Worm (Caenorhabditis elegans) whole organism, early embryonic: ENCODE measurements around the gene chd-3.

Experiments
- B0310.2 ChIP-seq: sonication (generic microtip); optimal IDR thresholded peaks from 2 replicates; lab custom pipeline; 2016; ENCODE audit warnings: mild to moderate bottlenecking, missing genetic modification characterization, missing compliant biosample characterization
- F13C5.2 ChIP-seq: sonication (generic microtip); optimal IDR thresholded peaks from 2 replicates; lab custom pipeline; 2017; ENCODE audit warnings: mild to moderate bottlenecking, missing genetic modification characterization, inconsistent platforms, missing compliant biosample characterization
- aly-1 ChIP-seq: sonication (generic microtip); optimal IDR thresholded peaks from 2 replicates; lab custom pipeline; 2016; ENCODE audit warnings: missing genetic modification characterization, missing compliant biosample characterization
- ama-1 ChIP-seq: fragments of 150-350 bp; optimal IDR thresholded peaks from 2 replicates; lab custom pipeline; 2014
- ceh-13 ChIP-seq: fragments of 200-800 bp; sonication (Bioruptor generic); optimal IDR thresholded peaks from 2 replicates; lab custom pipeline; 2018; ENCODE audit warnings: mild to moderate bottlenecking, missing genetic modification characterization, missing compliant biosample characterization
- ceh-36 ChIP-seq: sonication (generic microtip); optimal IDR thresholded peaks from 2 replicates; lab custom pipeline; 2016; ENCODE audit warnings: missing genetic modification characterization, inconsistent platforms, missing compliant biosample characterization
- ets-7 ChIP-seq: sonication (generic microtip); optimal IDR thresholded peaks from 2 replicates; lab custom pipeline; 2016; ENCODE audit warnings: missing genotype, missing genetic modification characterization, missing compliant biosample characterization
- flt-1 ChIP-seq: fragments of 200-800 bp; sonication (Bioruptor generic); IDR thresholded peaks from 2 replicates; pipeline ENCODE4 v1.3.6; 2022; ENCODE audit warnings: missing genetic modification characterization, missing compliant biosample characterization
- hmbx-1 ChIP-seq: sonication (generic microtip); optimal IDR thresholded peaks from 2 replicates; lab custom pipeline; 2016; ENCODE audit warnings: mild to moderate bottlenecking, missing genetic modification characterization, missing compliant biosample characterization
- hmg-4 ChIP-seq: fragments of 200-800 bp; sonication (Bioruptor generic); optimal IDR thresholded peaks from 2 replicates; lab custom pipeline; 2018; ENCODE audit warnings: mild to moderate bottlenecking, missing genetic modification characterization, missing compliant biosample characterization
- hnd-1 ChIP-seq: sonication (generic microtip); optimal IDR thresholded peaks from 2 replicates; lab custom pipeline; 2016; ENCODE audit warnings: missing genetic modification characterization, missing compliant biosample characterization
- pes-1 ChIP-seq: fragments of 200-800 bp; sonication (Bioruptor generic); IDR thresholded peaks from 2 replicates; pipeline ENCODE4 v1.3.6; 2022; ENCODE audit warnings: missing genetic modification reagents, missing genetic modification characterization, missing compliant biosample characterization
- scrt-1 ChIP-seq: fragments of 200-800 bp; sonication (Bioruptor generic); IDR thresholded peaks from 2 replicates; pipeline ENCODE4 v1.3.6; 2022; ENCODE audit warnings: missing genetic modification characterization, missing compliant biosample characterization
- sea-1 ChIP-seq: fragments of 200-800 bp; sonication (Bioruptor generic); conservative IDR thresholded peaks from 2 replicates; pipeline ENCODE4 v1.3.6; 2022; ENCODE audit warnings: missing genetic modification characterization, missing compliant biosample characterization
- tbx-11 ChIP-seq: fragments of 200-800 bp; sonication (Bioruptor generic); IDR thresholded peaks from 2 replicates; pipeline ENCODE4 v1.3.6; 2022; ENCODE audit warnings: missing genetic modification characterization, missing compliant biosample characterization
- tbx-37 ChIP-seq: fragments of 200-800 bp; sonication (Bioruptor generic); conservative IDR thresholded peaks from 2 replicates; pipeline ENCODE4 v1.3.6; 2022; ENCODE audit warnings: missing genetic modification reagents, missing genetic modification characterization, missing compliant biosample characterization
- tra-4 ChIP-seq: sonication (generic microtip); optimal IDR thresholded peaks from 2 replicates; lab custom pipeline; 2017; ENCODE audit warnings: missing genetic modification characterization, missing compliant biosample characterization

chd-3 gene

ce11 chrX:12846043-12846442, 6.4 kb downstream of the chd-3 start, which contains the start of gene C52G5.3:
Gene C52G5.3, minus strand, starts transcription at chrX:12846143.
- no peak for TF ChIP-seq ceh-36 (tag; lab: Kevin White, UChicago)
- TF ChIP-seq tbx-11 (GFP tag; lab: Robert Waterston, UW): no peak
- TF ChIP-seq hmg-4 (GFP tag; lab: Kevin White, UChicago): no peak
- no peak for TF ChIP-seq sea-1 (GFP tag; lab: Robert Waterston, UW)
- no peak for TF ChIP-seq tbx-37 (GFP tag; lab: Robert Waterston, UW)
- peak; percentile 49 for TF ChIP-seq ama-1 (lab: Kevin White, UChicago)

DNA sequence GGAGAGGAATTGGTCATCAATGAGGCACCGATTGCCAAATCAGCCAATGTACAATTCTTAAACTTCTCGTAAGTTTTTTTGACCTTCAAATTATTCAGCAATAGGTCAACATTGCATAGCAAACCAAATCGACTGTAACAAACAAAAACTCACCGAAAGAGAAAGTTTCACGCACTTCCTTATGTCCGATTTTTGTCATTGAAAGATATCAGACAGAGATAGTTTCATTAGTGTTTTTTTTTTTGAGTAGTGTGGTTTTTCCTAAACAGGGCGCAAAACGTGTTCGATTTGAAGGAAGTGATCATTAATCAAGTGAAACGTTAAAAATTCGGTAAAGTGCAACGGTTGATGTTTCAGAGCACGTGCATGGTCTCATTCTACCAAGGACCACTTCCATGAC, 8.2 kb downstream of the chd-3 start:
- TF ChIP-seq ceh-13 (GFP tag; lab: Kevin White, UChicago) (no peak), tra-4 (tag; lab: Kevin White, UChicago) (no peak), ama-1 (lab: Kevin White, UChicago) (no peak), B0310.2 (no peak), flt-1 (GFP tag; lab: Robert Waterston, UW) (no peak), F13C5.2 (tag; lab: Kevin White, UChicago) (no peak), hmg-4 (GFP tag; lab: Kevin White, UChicago) (no peak), sea-1 (GFP tag; lab: Robert Waterston, UW) (no peak), tbx-37 (GFP tag; lab: Robert Waterston, UW) (no peak), tbx-11 (GFP tag; lab: Robert Waterston, UW) (no peak), scrt-1 (GFP tag; lab: Robert Waterston, UW) (no peak), ceh-36 (tag; lab: Kevin White, UChicago) (no peak), aly-1 (no peak), hnd-1 (no peak), pes-1 (GFP tag; lab: Robert Waterston, UW) (no peak), hmbx-1 (tag; lab: Kevin White, UChicago) (no peak)

DNA sequence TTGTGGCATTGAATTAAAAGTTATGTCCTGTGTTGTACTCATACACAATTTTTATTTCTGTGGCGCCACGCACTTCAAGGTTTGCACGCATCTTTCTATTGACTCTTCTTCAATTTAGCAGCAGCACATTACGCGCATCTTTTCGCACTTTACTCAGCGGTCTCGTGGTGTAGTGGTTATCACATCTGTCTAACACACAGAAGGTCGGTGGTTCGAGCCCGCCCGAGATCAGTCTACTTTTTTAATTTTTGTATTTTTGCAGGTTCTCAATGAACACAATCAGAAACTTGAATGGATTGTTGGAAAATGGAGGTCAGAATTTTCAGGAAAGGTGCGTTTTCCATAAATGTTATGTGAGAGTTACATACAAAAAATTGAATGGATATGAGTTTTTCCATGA, 8.9 kb downstream of the chd-3 start:
- peak; percentile 46 for TF ChIP-seq ceh-36 (tag; lab: Kevin White, UChicago)
- TF ChIP-seq F13C5.2 (tag; lab: Kevin White, UChicago): peak; percentile 1
- no peak for TF ChIP-seq aly-1
- no peak for TF ChIP-seq ets-7 (tag; lab: Kevin White, UChicago)
- TF ChIP-seq pes-1 (GFP tag; lab: Robert Waterston, UW): peak; percentile 86
- peak; percentile 54 for TF ChIP-seq hmg-4 (GFP tag; lab: Kevin White, UChicago)
- peak; percentile 61 for TF ChIP-seq scrt-1 (GFP tag; lab: Robert Waterston, UW)
- TF ChIP-seq tra-4 (tag; lab: Kevin White, UChicago): no peak
- no peak for TF ChIP-seq B0310.2
- TF ChIP-seq ceh-13 (GFP tag; lab: Kevin White, UChicago): peak; percentile 53
- TF ChIP-seq tbx-11 (GFP tag; lab: Robert Waterston, UW): peak; percentile 63; the same call in 1 of the 2 replicates
- peak; percentile 1 for TF ChIP-seq hmbx-1 (tag; lab: Kevin White, UChicago)
- TF ChIP-seq ama-1 (lab: Kevin White, UChicago): no peak
- peak; percentile 70; the same call in 1 of the 2 replicates for TF ChIP-seq sea-1 (GFP tag; lab: Robert Waterston, UW)
- TF ChIP-seq flt-1 (GFP tag; lab: Robert Waterston, UW): peak; percentile 78
- TF ChIP-seq hnd-1: no peak
- TF ChIP-seq tbx-37 (GFP tag; lab: Robert Waterston, UW): peak; percentile 55

- TF ChIP-seq pes-1 (GFP tag; lab: Robert Waterston, UW): no peak
- no peak for TF ChIP-seq F13C5.2 (tag; lab: Kevin White, UChicago)
- TF ChIP-seq ceh-36 (tag; lab: Kevin White, UChicago): no peak
These were observed 9.4 kb downstream of the chd-3 start, which contains the start of gene C52G5.2 for ce11 chrX:12843011-12843410. Gene C52G5.2, plus strand, starts transcription at chrX:12843311.

DNA sequence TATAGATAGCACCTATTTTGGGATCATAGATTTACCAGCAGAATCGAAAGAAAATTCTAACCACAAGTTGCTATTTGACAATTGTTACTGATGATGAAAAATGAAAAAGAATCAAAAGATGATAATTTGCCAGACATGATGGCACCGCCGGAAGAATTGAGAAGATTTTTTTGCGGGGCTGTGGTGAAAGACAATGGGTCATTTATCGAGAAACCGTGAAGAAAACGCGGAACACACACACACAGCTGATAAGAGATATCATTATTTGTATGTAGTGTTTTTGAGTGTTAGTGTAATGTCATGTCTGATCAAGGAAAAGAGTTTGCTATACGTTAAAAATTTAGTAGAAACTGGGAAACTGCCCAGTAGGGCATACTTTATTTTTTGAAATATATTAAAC, 17.6 kb downstream of the chd-3 start:
- TF ChIP-seq sea-1 (GFP tag; lab: Robert Waterston, UW) (no peak), tra-4 (tag; lab: Kevin White, UChicago) (no peak), tbx-37 (GFP tag; lab: Robert Waterston, UW) (no peak), hnd-1 (no peak), scrt-1 (GFP tag; lab: Robert Waterston, UW) (no peak), aly-1 (no peak), F13C5.2 (tag; lab: Kevin White, UChicago) (no peak), flt-1 (GFP tag; lab: Robert Waterston, UW) (no peak), ets-7 (tag; lab: Kevin White, UChicago) (no peak), ama-1 (lab: Kevin White, UChicago) (no peak), ceh-13 (GFP tag; lab: Kevin White, UChicago) (no peak), pes-1 (GFP tag; lab: Robert Waterston, UW) (no peak), tbx-11 (GFP tag; lab: Robert Waterston, UW) (no peak), hmbx-1 (tag; lab: Kevin White, UChicago) (no peak), hmg-4 (GFP tag; lab: Kevin White, UChicago) (no peak), ceh-36 (tag; lab: Kevin White, UChicago) (no peak), B0310.2 (no peak)

ce11 chrX:12829055-12829454, 23.3 kb downstream of the chd-3 start:
- TF ChIP-seq hmg-4 (GFP tag; lab: Kevin White, UChicago): no peak
- TF ChIP-seq aly-1: no peak
- TF ChIP-seq tbx-37 (GFP tag; lab: Robert Waterston, UW): no peak
- TF ChIP-seq F13C5.2 (tag; lab: Kevin White, UChicago): no peak
- no peak for TF ChIP-seq ceh-13 (GFP tag; lab: Kevin White, UChicago)
- TF ChIP-seq ets-7 (tag; lab: Kevin White, UChicago): no peak
- TF ChIP-seq scrt-1 (GFP tag; lab: Robert Waterston, UW): no peak
- no peak for TF ChIP-seq ceh-36 (tag; lab: Kevin White, UChicago)
- no peak for TF ChIP-seq tbx-11 (GFP tag; lab: Robert Waterston, UW)
- TF ChIP-seq flt-1 (GFP tag; lab: Robert Waterston, UW): no peak
- TF ChIP-seq ama-1 (lab: Kevin White, UChicago): no peak
- TF ChIP-seq hmbx-1 (tag; lab: Kevin White, UChicago): no peak
- no peak for TF ChIP-seq tra-4 (tag; lab: Kevin White, UChicago)
- no peak for TF ChIP-seq hnd-1
- TF ChIP-seq B0310.2: no peak
- TF ChIP-seq sea-1 (GFP tag; lab: Robert Waterston, UW): no peak
- no peak for TF ChIP-seq pes-1 (GFP tag; lab: Robert Waterston, UW)
